Fruit fly (Drosophila melanogaster) whole organism, adult: ENCODE results near the gene vnd.

Experiments
- CG14711 ChIP-seq: fragments of 200-800 bp; sonication (Bioruptor generic); optimal IDR thresholded peaks from 2 replicates; lab custom pipeline; 2018; ENCODE audit warnings: missing biosample characterization, mild to moderate bottlenecking, missing genetic modification characterization, moderate library complexity
- CG1620 ChIP-seq: fragments of 200-800 bp; sonication (Bioruptor generic); optimal IDR thresholded peaks from 2 replicates; lab custom pipeline; 2016; ENCODE audit warnings: missing biosample characterization, missing genetic modification characterization
- CG33017 ChIP-seq: fragments of 200-800 bp; sonication (Bioruptor generic); optimal IDR thresholded peaks from 2 replicates; lab custom pipeline; 2018; ENCODE audit warnings: missing biosample characterization, mild to moderate bottlenecking, missing genetic modification characterization, moderate library complexity
- CG7045 ChIP-seq: fragments of 200-800 bp; sonication (Bioruptor generic); optimal IDR thresholded peaks from 2 replicates; lab custom pipeline; 2017; ENCODE audit warnings: missing biosample characterization, mild to moderate bottlenecking, missing genetic modification characterization
- CG7101 ChIP-seq: fragments of 200-800 bp; sonication (Bioruptor generic); optimal IDR thresholded peaks from 2 replicates; lab custom pipeline; 2018; ENCODE audit warnings: missing biosample characterization, mild to moderate bottlenecking, missing genetic modification characterization, moderate library complexity
- bab1 ChIP-seq: fragments of 200-800 bp; sonication (Bioruptor generic); optimal IDR thresholded peaks from 3 replicates; lab custom pipeline; 2019; ENCODE audit warnings: missing biosample characterization, mild to moderate bottlenecking, missing genetic modification characterization, moderate library complexity
- cic ChIP-seq: fragments of 200-800 bp; sonication (Bioruptor generic); optimal IDR thresholded peaks from 2 replicates; lab custom pipeline; 2017; ENCODE audit warnings: missing biosample characterization, mild to moderate bottlenecking, missing genetic modification characterization, moderate library complexity
- cnc ChIP-seq, 2 experiments: fragments of >200 bp; optimal IDR thresholded peaks; 2 replicates each; lab custom pipeline; 2017
- ovo ChIP-seq: fragments of 200-800 bp; sonication (Bioruptor generic); optimal IDR thresholded peaks from 2 replicates; lab custom pipeline; 2016; ENCODE audit warnings: missing biosample characterization, missing genetic modification characterization
- tj ChIP-seq: fragments of 200-800 bp; sonication (Bioruptor generic); optimal IDR thresholded peaks from 3 replicates; lab custom pipeline; 2017; ENCODE audit warnings: missing biosample characterization, mild to moderate bottlenecking, missing genetic modification characterization, moderate library complexity

DNA sequence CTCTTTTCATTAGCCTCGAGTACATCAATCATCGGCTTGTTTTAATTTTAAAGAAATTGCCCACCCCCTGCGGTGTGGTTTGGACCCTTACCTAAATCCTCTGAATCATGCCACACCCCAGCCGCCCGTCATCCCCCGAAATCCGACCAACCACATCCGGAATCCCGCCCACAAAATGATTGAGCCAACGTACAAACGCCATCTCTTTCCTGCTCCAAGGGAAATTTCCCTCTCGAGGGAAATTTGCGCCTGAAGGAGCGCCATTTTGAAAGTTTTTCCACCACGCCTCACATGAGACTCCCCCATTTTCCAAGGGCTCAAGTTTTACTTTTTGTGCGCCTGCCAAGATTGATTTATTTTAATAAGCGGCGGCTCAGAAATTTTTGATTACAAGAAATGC is 28.1 kb downstream of the vnd start:
- TF ChIP-seq bab1 (GFP tag; lab: Kevin White, UChicago): no peak
- TF ChIP-seq CG33017 (tag; lab: Kevin White, UChicago): no peak
- no peak for TF ChIP-seq CG14711 (tag; lab: Kevin White, UChicago)
- TF ChIP-seq CG7101 (tag; lab: Kevin White, UChicago): no peak
- no peak for TF ChIP-seq CG7045 (GFP tag; lab: Kevin White, UChicago)
- no peak for TF ChIP-seq ovo (GFP tag; lab: Kevin White, UChicago)
- no peak for TF ChIP-seq CG1620 (GFP tag; lab: Kevin White, UChicago)
- TF ChIP-seq tj (GFP tag; lab: Kevin White, UChicago): no peak
- no peak for TF ChIP-seq cic (GFP tag; lab: Kevin White, UChicago)
- no peak for TF ChIP-seq cnc (optimal IDR thresholded peaks at IDR 0.05; lab: Kevin White, UChicago)
